Worm (Caenorhabditis elegans) whole organism, L2 larva: ENCODE results near the gene efa-6.
A peak's percentile ranks its signal among the peaks of the same experiment; 100 is the strongest.

Experiments used
- C34F6.9 ChIP-seq: fragments of 150-350 bp; optimal IDR thresholded peaks from 2 replicates; lab custom pipeline; 2014; ENCODE audit warnings: missing biosample characterization, missing genetic modification characterization
- F13H6.1 ChIP-seq: sonication (generic microtip); optimal IDR thresholded peaks from 2 replicates; lab custom pipeline; 2016; ENCODE audit warnings: missing genetic modification characterization, missing compliant biosample characterization
- R02D3.7 ChIP-seq: fragments of 150-350 bp; optimal IDR thresholded peaks from 2 replicates; lab custom pipeline; 2014; ENCODE audit warnings: missing biosample characterization, missing genetic modification characterization
- Y55F3AM.14 ChIP-seq: fragments of 200-800 bp; sonication (Bioruptor generic); optimal IDR thresholded peaks from 2 replicates; lab custom pipeline; 2018; ENCODE audit warnings: mild to moderate bottlenecking, missing genetic modification characterization, missing compliant biosample characterization
- alr-1 ChIP-seq: fragments of 150-350 bp; optimal IDR thresholded peaks from 2 replicates; lab custom pipeline; 2014; ENCODE audit warnings: missing biosample characterization, missing genetic modification characterization
- blmp-1 ChIP-seq: sonication (generic microtip); optimal IDR thresholded peaks from 2 replicates; lab custom pipeline; 2017; ENCODE audit warnings: missing genetic modification characterization, mild to moderate bottlenecking, missing compliant biosample characterization, antibody characterized with exemption, moderate library complexity; ENCODE audit not compliant: insufficient read depth
- ceh-16 ChIP-seq: fragments of 150-350 bp; optimal IDR thresholded peaks from 2 replicates; lab custom pipeline; 2014; ENCODE audit warnings: missing biosample characterization, missing genetic modification characterization
- ceh-82 ChIP-seq: fragments of 150-350 bp; optimal IDR thresholded peaks from 2 replicates; lab custom pipeline; 2014; ENCODE audit warnings: missing biosample characterization, missing genetic modification characterization
- crh-2 ChIP-seq: sonication (generic microtip); optimal IDR thresholded peaks from 2 replicates; lab custom pipeline; 2017; ENCODE audit warnings: missing biosample characterization, missing genetic modification characterization
- dmd-4 ChIP-seq: sonication (generic microtip); optimal IDR thresholded peaks from 2 replicates; lab custom pipeline; 2017; ENCODE audit warnings: missing biosample characterization, missing genetic modification characterization
- egl-27 ChIP-seq: sonication (generic microtip); optimal IDR thresholded peaks from 3 replicates; lab custom pipeline; 2017; ENCODE audit warnings: missing biosample characterization, missing genetic modification reagents, missing genetic modification characterization
- elt-1 ChIP-seq: fragments of 150-350 bp; optimal IDR thresholded peaks from 2 replicates; lab custom pipeline; 2014; ENCODE audit warnings: missing biosample characterization, missing genetic modification characterization
- elt-3 ChIP-seq: sonication (generic microtip); optimal IDR thresholded peaks from 2 replicates; lab custom pipeline; 2017; ENCODE audit warnings: missing biosample characterization, missing genetic modification characterization
- fos-1 ChIP-seq: fragments of 150-350 bp; optimal IDR thresholded peaks from 2 replicates; lab custom pipeline; 2014; ENCODE audit warnings: missing biosample characterization, missing genetic modification characterization
- gmeb-1 ChIP-seq: fragments of 150-350 bp; optimal IDR thresholded peaks from 2 replicates; lab custom pipeline; 2014; ENCODE audit warnings: missing biosample characterization, missing genetic modification characterization
- lin-11 ChIP-seq: fragments of 150-350 bp; sonication (generic microtip); optimal IDR thresholded peaks from 2 replicates; lab custom pipeline; 2014; ENCODE audit warnings: missing biosample characterization, missing genetic modification characterization, inconsistent platforms, mixed read lengths
- lin-13 ChIP-seq: fragments of 150-350 bp; optimal IDR thresholded peaks from 2 replicates; lab custom pipeline; 2014; ENCODE audit warnings: missing biosample characterization, missing genetic modification reagents, missing genetic modification characterization
- lsy-2 ChIP-seq, 2 experiments: fragments of 150-350 bp in 1 of 2; sonication (generic microtip) in 1 of 2; optimal IDR thresholded peaks; 2 replicates each; lab custom pipeline; 2014 to 2017; ENCODE audit warnings: missing biosample characterization in 2 of 2, missing genetic modification characterization in 2 of 2
- mab-5 ChIP-seq: fragments of 150-350 bp; optimal IDR thresholded peaks from 2 replicates; lab custom pipeline; 2014; ENCODE audit warnings: missing biosample characterization, missing genetic modification characterization
- mbf-1 ChIP-seq: sonication (generic microtip); optimal IDR thresholded peaks from 2 replicates; lab custom pipeline; 2017; ENCODE audit warnings: missing biosample characterization, missing genetic modification characterization
- mdl-1 ChIP-seq, 2 experiments: fragments of 150-350 bp in 1 of 2; sonication (generic microtip) in 1 of 2; optimal IDR thresholded peaks; 2 replicates each; lab custom pipeline; 2017; ENCODE audit warnings: missing biosample characterization in 2 of 2, missing genetic modification characterization in 2 of 2
- nhr-10 ChIP-seq: sonication (generic microtip); optimal IDR thresholded peaks from 2 replicates; lab custom pipeline; 2017; ENCODE audit warnings: missing biosample characterization, missing genetic modification characterization
- nhr-11 ChIP-seq: fragments of 150-350 bp; optimal IDR thresholded peaks from 2 replicates; lab custom pipeline; 2014; ENCODE audit warnings: missing biosample characterization, missing genetic modification characterization
- nhr-12 ChIP-seq: fragments of 150-350 bp; optimal IDR thresholded peaks from 2 replicates; lab custom pipeline; 2014; ENCODE audit warnings: missing biosample characterization, missing genetic modification characterization
- nhr-129 ChIP-seq: fragments of 150-350 bp; optimal IDR thresholded peaks from 2 replicates; lab custom pipeline; 2014; ENCODE audit warnings: missing biosample characterization, missing genetic modification characterization
- nhr-21 ChIP-seq: fragments of 150-350 bp; optimal IDR thresholded peaks from 2 replicates; lab custom pipeline; 2014; ENCODE audit warnings: missing biosample characterization, missing genetic modification characterization
- nhr-237 ChIP-seq: fragments of 150-350 bp; optimal IDR thresholded peaks from 2 replicates; lab custom pipeline; 2014; ENCODE audit warnings: missing biosample characterization, missing genetic modification characterization
- nhr-25 ChIP-seq: fragments of 150-350 bp; sonication (generic microtip); optimal IDR thresholded peaks from 3 replicates; lab custom pipeline; 2014; ENCODE audit warnings: missing biosample characterization, missing genetic modification characterization
- peb-1 ChIP-seq: fragments of 150-350 bp; optimal IDR thresholded peaks from 2 replicates; lab custom pipeline; 2014; ENCODE audit warnings: missing biosample characterization, missing genetic modification characterization
- sem-4 ChIP-seq: fragments of 150-350 bp; optimal IDR thresholded peaks from 2 replicates; lab custom pipeline; 2014; ENCODE audit warnings: missing biosample characterization, missing genetic modification reagents, missing genetic modification characterization
- skn-1 ChIP-seq: sonication (generic microtip); optimal IDR thresholded peaks from 2 replicates; lab custom pipeline; 2017; ENCODE audit warnings: missing biosample characterization, missing genetic modification characterization
- sma-3 ChIP-seq: sonication (generic microtip); optimal IDR thresholded peaks from 2 replicates; lab custom pipeline; 2016; ENCODE audit warnings: missing genetic modification reagents, missing genetic modification characterization, missing compliant biosample characterization
- sma-9 ChIP-seq, 2 experiments: fragments of 150-350 bp in 1 of 2; sonication (generic microtip) in 1 of 2; optimal IDR thresholded peaks; 2 replicates each; lab custom pipeline; 2014 to 2016; ENCODE audit warnings: missing genetic modification characterization in 2 of 2, mild to moderate bottlenecking in 1 of 2, missing biosample characterization in 1 of 2, missing compliant biosample characterization in 1 of 2, missing genetic modification reagents in 1 of 2, moderate library complexity in 1 of 2
- unc-55 ChIP-seq: fragments of 150-350 bp; sonication (generic microtip); optimal IDR thresholded peaks from 3 replicates; lab custom pipeline; 2014; ENCODE audit warnings: missing biosample characterization, missing genetic modification reagents, missing genetic modification characterization
- unc-62 ChIP-seq: fragments of 150-350 bp; optimal IDR thresholded peaks from 2 replicates; lab custom pipeline; 2014; ENCODE audit warnings: missing biosample characterization, missing genetic modification reagents, missing genetic modification characterization
- ztf-11 ChIP-seq: sonication (generic microtip); optimal IDR thresholded peaks from 2 replicates; lab custom pipeline; 2017; ENCODE audit warnings: missing biosample characterization, missing genetic modification characterization
- ztf-4 ChIP-seq: fragments of 150-350 bp; optimal IDR thresholded peaks from 2 replicates; lab custom pipeline; 2014; ENCODE audit warnings: missing biosample characterization, missing genetic modification characterization

The efa-6 gene

ce11 chrIV:12574265-12574664 is 40.3 kb downstream of the efa-6 start:
- no peak for TF ChIP-seq blmp-1 (tag; lab: Kevin White, UChicago)

ce11 chrIV:12573068-12573467 is 41.5 kb downstream of the efa-6 start, which contains the start of gene K08E7.5:
K08E7.5 (plus strand) TSS chrIV:12573368.
- TF ChIP-seq ceh-82 (tag; lab: Kevin White, UChicago) (no peak), lin-13 (GFP tag; lab: Kevin White, UChicago) (no peak), ztf-11 (tag; lab: Kevin White, UChicago) (no peak), peb-1 (no peak), ztf-4 (tag; lab: Kevin White, UChicago) (no peak), skn-1 (tag; lab: Kevin White, UChicago) (no peak), nhr-21 (no peak), unc-55 (GFP tag; lab: Kevin White, UChicago) (no peak), crh-2 (tag; lab: Kevin White, UChicago) (no peak), lsy-2 (tag; optimal IDR thresholded peaks at IDR 0.05; lab: Kevin White, UChicago) (no peak), sem-4 (tag; lab: Kevin White, UChicago) (no peak), ceh-16 (tag; lab: Kevin White, UChicago) (no peak), nhr-10 (tag; lab: Kevin White, UChicago) (no peak), alr-1 (tag; lab: Kevin White, UChicago) (no peak), Y55F3AM.14 (GFP tag; lab: Kevin White, UChicago) (no peak), sma-3 (GFP tag; lab: Kevin White, UChicago) (no peak)

DNA sequence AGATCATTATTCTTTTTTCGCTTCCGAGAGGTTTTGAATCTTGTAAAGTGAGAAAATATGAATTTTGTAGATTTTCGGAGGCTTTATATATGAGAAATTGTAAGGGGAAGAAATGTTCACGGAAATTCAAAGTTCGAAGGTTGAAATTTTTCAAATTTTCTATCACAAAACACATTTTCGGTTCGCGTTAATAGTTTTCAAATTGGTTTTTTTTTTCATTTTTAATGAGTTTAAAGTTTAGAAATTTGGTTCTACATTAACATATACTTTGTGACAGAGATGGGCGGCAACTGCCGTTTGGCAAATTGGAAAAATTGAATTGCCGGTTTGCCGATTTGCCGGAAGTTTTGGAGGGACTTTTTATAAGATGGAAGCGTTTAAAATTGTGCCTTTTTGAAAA is 43.5 kb downstream of the efa-6 start, which contains the start of gene K08E7.4:
K08E7.4 (minus strand) TSS at position 101 of the 400 bp plus-strand sequence.
- TF ChIP-seq lin-11 (tag; lab: Kevin White, UChicago), result no peak
- TF ChIP-seq ztf-11 (tag; lab: Kevin White, UChicago), result no peak
- TF ChIP-seq nhr-25, result no peak
- TF ChIP-seq R02D3.7 (tag; lab: Kevin White, UChicago), result no peak
- TF ChIP-seq egl-27, result no peak
- TF ChIP-seq mab-5 (tag; lab: Kevin White, UChicago), result no peak
- no peak for TF ChIP-seq gmeb-1
- no peak for TF ChIP-seq peb-1
- TF ChIP-seq nhr-12, result no peak
- TF ChIP-seq nhr-21, result no peak
- TF ChIP-seq dmd-4 (tag; lab: Kevin White, UChicago), result no peak
- no peak for TF ChIP-seq lin-13 (GFP tag; lab: Kevin White, UChicago)
- no peak for TF ChIP-seq ceh-16 (tag; lab: Kevin White, UChicago)
- TF ChIP-seq mbf-1 (tag; lab: Kevin White, UChicago), result no peak
- TF ChIP-seq lsy-2 (tag; optimal IDR thresholded peaks at IDR 0.05; lab: Kevin White, UChicago), result no peak
- no peak for TF ChIP-seq nhr-11 (tag; lab: Kevin White, UChicago)
- no peak for TF ChIP-seq nhr-10 (tag; lab: Kevin White, UChicago)
- TF ChIP-seq nhr-237 (tag; lab: Kevin White, UChicago), result no peak
- no peak for TF ChIP-seq unc-62

DNA sequence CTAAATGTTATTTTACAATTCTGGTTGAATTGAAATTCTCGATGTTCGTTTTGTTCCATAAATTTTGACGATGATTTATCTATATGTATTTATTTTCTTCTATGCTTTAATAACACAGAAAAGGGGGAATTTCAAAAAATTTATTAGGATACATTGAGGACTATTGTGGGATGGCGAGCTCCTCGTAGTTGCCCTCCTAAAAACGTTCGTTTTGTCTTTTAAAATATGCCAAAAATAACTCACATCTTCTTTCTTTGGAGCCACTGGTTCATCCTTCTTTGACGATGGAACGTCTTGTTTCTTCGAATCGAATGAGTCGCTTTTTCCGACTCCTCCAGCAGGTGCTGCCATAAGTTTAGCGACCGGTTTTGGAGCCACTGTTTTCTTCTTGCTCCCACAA is 44.0 kb downstream of the efa-6 start:
- TF ChIP-seq crh-2 (tag; lab: Kevin White, UChicago), result no peak
- TF ChIP-seq peb-1, result no peak
- no peak for TF ChIP-seq unc-62
- no peak for TF ChIP-seq elt-1 (tag; lab: Kevin White, UChicago)
- TF ChIP-seq sem-4 (tag; lab: Kevin White, UChicago), result no peak
- TF ChIP-seq mdl-1 (tag; optimal IDR thresholded peaks at IDR 0.05; lab: Kevin White, UChicago), result no peak
- TF ChIP-seq nhr-129 (tag; lab: Kevin White, UChicago), result no peak
- TF ChIP-seq fos-1, result no peak
- no peak for TF ChIP-seq unc-55 (GFP tag; lab: Kevin White, UChicago)
- no peak for TF ChIP-seq nhr-11 (tag; lab: Kevin White, UChicago)
- no peak for TF ChIP-seq mbf-1 (tag; lab: Kevin White, UChicago)
- TF ChIP-seq egl-27, result no peak

DNA sequence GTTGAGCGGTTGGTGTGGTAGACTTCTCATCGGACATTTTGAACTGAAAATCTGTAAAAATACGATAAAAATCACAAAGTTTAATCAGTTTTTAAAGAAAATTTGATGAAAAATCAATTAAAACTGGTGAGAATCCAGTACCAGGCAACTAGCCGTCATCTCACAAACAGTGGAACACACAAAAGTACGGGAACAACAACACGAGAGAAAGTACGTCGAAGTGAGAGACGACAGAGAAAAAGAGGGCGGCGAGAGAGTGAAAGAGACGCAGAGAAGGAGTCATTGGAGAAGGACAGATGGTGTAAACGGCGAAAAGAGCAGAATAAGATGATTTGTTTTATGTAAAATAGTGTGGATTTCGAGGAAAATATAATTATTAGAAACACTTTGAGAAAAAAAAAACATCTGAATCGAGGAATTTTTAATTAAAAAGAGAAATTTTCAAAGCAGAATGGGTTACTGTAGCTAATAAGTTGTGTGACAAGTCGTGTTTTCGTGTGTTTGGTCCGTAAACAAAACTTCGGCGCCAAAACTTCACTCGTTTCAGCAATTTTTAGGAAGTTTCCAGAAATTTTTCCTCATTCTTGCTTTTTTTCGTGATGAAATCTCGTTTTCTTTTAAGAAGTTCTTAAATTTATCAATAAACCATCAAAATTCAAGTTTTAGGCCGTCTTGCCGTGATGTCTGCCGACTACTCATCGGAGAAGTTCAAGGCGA is 47.2 kb downstream of the efa-6 start, which contains the start of the genes hsb-1 and let-99:
hsb-1 (minus strand) TSS at position 51 of the 717 bp plus-strand sequence.
let-99 (plus strand) TSS at position 667 of the 717 bp plus-strand sequence.
- TF ChIP-seq fos-1 (peak; percentile 4), unc-55 (GFP tag; lab: Kevin White, UChicago) (no peak), mab-5 (tag; lab: Kevin White, UChicago) (no peak), mdl-1 (tag; optimal IDR thresholded peaks at IDR 0.05; lab: Kevin White, UChicago) (no peak), nhr-12 (no peak), crh-2 (tag; lab: Kevin White, UChicago) (peak; percentile 24), sma-9 (GFP tag; optimal IDR thresholded peaks at IDR 0.05; lab: Kevin White, UChicago) (no peak), sma-9 (tag; optimal IDR thresholded peaks at IDR 0.05; lab: Kevin White, UChicago) (no peak), C34F6.9 (peak; percentile 55), skn-1 (tag; lab: Kevin White, UChicago) (no peak), F13H6.1 (tag; lab: Kevin White, UChicago) (peak; percentile 49), dmd-4 (tag; lab: Kevin White, UChicago) (no peak), elt-3 (tag; lab: Kevin White, UChicago) (no peak), Y55F3AM.14 (GFP tag; lab: Kevin White, UChicago) (no peak), lin-11 (tag; lab: Kevin White, UChicago) (no peak)
- TF ChIP-seq, all 48 proteins: peak for 4
